Worm (Caenorhabditis elegans) whole organism, mixed stage, embryonic: Measurements from ENCODE around the gene ssq-1.

Experiments used
- M03D4.4 ChIP-seq: sonication (generic microtip); optimal IDR thresholded peaks from 2 replicates; lab custom pipeline; 2017; ENCODE audit warnings: mild to moderate bottlenecking, missing genetic modification characterization, missing compliant biosample characterization
- bed-3 ChIP-seq: fragments of 200-800 bp; sonication (Bioruptor generic); optimal IDR thresholded peaks from 3 replicates; lab custom pipeline; 2018; ENCODE audit warnings: mild to moderate bottlenecking, missing genetic modification characterization, moderate library complexity, missing compliant biosample characterization
- blmp-1 ChIP-seq: fragments of 150-350 bp; optimal IDR thresholded peaks from 2 replicates; lab custom pipeline; 2014; ENCODE audit warnings: missing biosample characterization, missing genetic modification characterization
- ceh-39 ChIP-seq: fragments of 150-350 bp; optimal IDR thresholded peaks from 2 replicates; lab custom pipeline; 2014; ENCODE audit warnings: missing biosample characterization, missing genetic modification characterization
- ceh-43 ChIP-seq: fragments of 200-800 bp; sonication (Bioruptor generic); optimal IDR thresholded peaks from 2 replicates; lab custom pipeline; 2018; ENCODE audit warnings: mild to moderate bottlenecking, missing genetic modification characterization, moderate library complexity, missing compliant biosample characterization
- ceh-83 ChIP-seq: fragments of 200-800 bp; sonication (Bioruptor generic); optimal IDR thresholded peaks from 2 replicates; lab custom pipeline; 2018; ENCODE audit warnings: mild to moderate bottlenecking, missing genetic modification characterization, missing compliant biosample characterization
- ces-1 ChIP-seq: fragments of 150-350 bp; optimal IDR thresholded peaks from 2 replicates; lab custom pipeline; 2014; ENCODE audit warnings: missing biosample characterization, missing genetic modification reagents, missing genetic modification characterization
- cnd-1 ChIP-seq: fragments of 200-800 bp; sonication (Bioruptor generic); optimal IDR thresholded peaks from 2 replicates; lab custom pipeline; 2018; ENCODE audit warnings: mild to moderate bottlenecking, missing genetic modification characterization, missing compliant biosample characterization
- drap-1 ChIP-seq: fragments of 200-800 bp; sonication (Bioruptor generic); optimal IDR thresholded peaks from 3 replicates; lab custom pipeline; 2018; ENCODE audit warnings: mild to moderate bottlenecking, missing genetic modification characterization, missing compliant biosample characterization
- elt-3 ChIP-seq: fragments of 150-350 bp; optimal IDR thresholded peaks from 2 replicates; lab custom pipeline; 2014; ENCODE audit warnings: missing biosample characterization, missing genetic modification characterization
- flh-1 ChIP-seq: fragments of 200-800 bp; sonication (Bioruptor generic); optimal IDR thresholded peaks from 2 replicates; lab custom pipeline; 2018; ENCODE audit warnings: mild to moderate bottlenecking, missing genetic modification characterization, moderate library complexity, missing compliant biosample characterization
- lin-13 ChIP-seq: fragments of 150-350 bp; optimal IDR thresholded peaks from 2 replicates; lab custom pipeline; 2014; ENCODE audit warnings: missing biosample characterization, missing genetic modification characterization
- lin-32 ChIP-seq: fragments of 200-800 bp; sonication (Bioruptor generic); optimal IDR thresholded peaks from 2 replicates; lab custom pipeline; 2018; ENCODE audit warnings: mild to moderate bottlenecking, missing genetic modification characterization, missing compliant biosample characterization
- lsy-2 ChIP-seq: fragments of 150-350 bp; optimal IDR thresholded peaks from 2 replicates; lab custom pipeline; 2014; ENCODE audit warnings: missing biosample characterization, missing genetic modification characterization
- mab-5 ChIP-seq: fragments of 150-350 bp; optimal IDR thresholded peaks from 2 replicates; lab custom pipeline; 2014; ENCODE audit warnings: missing biosample characterization, missing genetic modification characterization
- mep-1 ChIP-seq: fragments of 150-350 bp; optimal IDR thresholded peaks from 2 replicates; lab custom pipeline; 2017; ENCODE audit warnings: missing biosample characterization, missing genetic modification reagents, missing genetic modification characterization, inconsistent platforms
- mls-2 ChIP-seq: sonication (generic microtip); optimal IDR thresholded peaks from 2 replicates; lab custom pipeline; 2016; ENCODE audit warnings: mild to moderate bottlenecking, missing genetic modification characterization, moderate library complexity, missing compliant biosample characterization
- nhr-2 ChIP-seq: fragments of 150-350 bp; optimal IDR thresholded peaks from 2 replicates; lab custom pipeline; 2014; ENCODE audit warnings: missing biosample characterization, missing genetic modification characterization
- nhr-237 ChIP-seq: fragments of 150-350 bp; optimal IDR thresholded peaks from 2 replicates; lab custom pipeline; 2014; ENCODE audit warnings: missing biosample characterization, missing genetic modification characterization
- nhr-28 ChIP-seq: fragments of 150-350 bp; optimal IDR thresholded peaks from 2 replicates; lab custom pipeline; 2014; ENCODE audit warnings: missing biosample characterization, missing genetic modification characterization
- nhr-76 ChIP-seq: sonication (generic microtip); optimal IDR thresholded peaks from 2 replicates; lab custom pipeline; 2017; ENCODE audit warnings: missing biosample characterization, missing genetic modification characterization
- pha-4 ChIP-seq: fragments of 150-350 bp; optimal IDR thresholded peaks from 2 replicates; lab custom pipeline; 2018; ENCODE audit warnings: missing biosample characterization, missing genetic modification reagents, missing genetic modification characterization
- sem-2 ChIP-seq: fragments of 200-800 bp; sonication (Bioruptor generic); optimal IDR thresholded peaks from 2 replicates; lab custom pipeline; 2018; ENCODE audit warnings: mild to moderate bottlenecking, missing genetic modification characterization, missing compliant biosample characterization
- snpc-4 ChIP-seq: fragments of 150-350 bp; optimal IDR thresholded peaks from 2 replicates; lab custom pipeline; 2014; ENCODE audit warnings: missing biosample characterization, missing genetic modification characterization
- sptf-1 ChIP-seq: sonication (generic microtip); optimal IDR thresholded peaks from 2 replicates; lab custom pipeline; 2017; ENCODE audit warnings: mild to moderate bottlenecking, missing genetic modification characterization, moderate library complexity, missing compliant biosample characterization
- tbx-8 ChIP-seq: fragments of 200-800 bp; sonication (Bioruptor generic); optimal IDR thresholded peaks from 2 replicates; lab custom pipeline; 2018; ENCODE audit warnings: mild to moderate bottlenecking, missing genetic modification characterization, moderate library complexity, missing compliant biosample characterization
- unc-120 ChIP-seq: sonication (generic microtip); optimal IDR thresholded peaks from 2 replicates; lab custom pipeline; 2017; ENCODE audit warnings: missing genetic modification characterization, missing compliant biosample characterization; ENCODE audit not compliant: poor library complexity, severe bottlenecking
- unc-39 ChIP-seq: fragments of 150-350 bp; optimal IDR thresholded peaks from 2 replicates; lab custom pipeline; 2014; ENCODE audit warnings: missing biosample characterization, missing genetic modification characterization
- unc-62 ChIP-seq: fragments of 150-350 bp; optimal IDR thresholded peaks from 2 replicates; lab custom pipeline; 2014; ENCODE audit warnings: missing biosample characterization, missing genetic modification reagents, missing genetic modification characterization
- zip-8 ChIP-seq: fragments of 150-350 bp; optimal IDR thresholded peaks from 2 replicates; lab custom pipeline; 2014; ENCODE audit warnings: missing biosample characterization, missing genetic modification characterization
- ztf-11 ChIP-seq: fragments of 150-350 bp; optimal IDR thresholded peaks from 2 replicates; lab custom pipeline; 2014; ENCODE audit warnings: missing biosample characterization, missing genetic modification characterization

ssq-1 gene

DNA sequence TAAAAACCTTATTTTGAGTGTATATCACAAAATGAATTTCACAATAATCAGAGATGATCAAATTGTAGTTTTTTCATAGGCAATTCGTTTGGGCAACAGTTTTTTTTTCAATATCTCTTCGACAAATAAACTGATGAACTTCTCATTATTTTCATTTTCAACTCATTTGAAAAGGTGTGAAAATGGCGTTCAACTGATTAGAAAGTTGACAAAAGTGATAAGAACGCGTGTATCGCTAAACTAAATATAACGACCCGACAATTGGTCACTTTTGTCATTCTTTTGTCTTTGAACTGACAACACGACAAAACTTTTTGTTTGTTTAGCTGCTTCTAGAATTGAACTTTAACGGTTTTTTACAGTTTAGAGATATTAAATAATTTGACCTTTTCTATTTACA, 2.6 kb downstream of the ssq-1 start:
- TF ChIP-seq flh-1 (GFP tag; lab: Kevin White, UChicago) (no peak), pha-4 (tag; lab: Kevin White, UChicago) (no peak), sptf-1 (no peak), drap-1 (GFP tag; lab: Kevin White, UChicago) (no peak), elt-3 (tag; lab: Kevin White, UChicago) (no peak), nhr-237 (no peak), unc-62 (GFP tag; lab: Kevin White, UChicago) (no peak), nhr-28 (tag; lab: Kevin White, UChicago) (no peak), mls-2 (no peak), tbx-8 (no peak)

- TF ChIP-seq ces-1 (GFP tag; lab: Kevin White, UChicago), result no peak
- no peak for TF ChIP-seq sptf-1
- no peak for TF ChIP-seq ztf-11 (tag; lab: Kevin White, UChicago)
- TF ChIP-seq unc-120 (tag; lab: Kevin White, UChicago), result no peak
- TF ChIP-seq blmp-1 (tag; lab: Kevin White, UChicago), result no peak
- no peak for TF ChIP-seq snpc-4
- no peak for TF ChIP-seq cnd-1 (tag; lab: Kevin White, UChicago)
- no peak for TF ChIP-seq drap-1 (GFP tag; lab: Kevin White, UChicago)
- no peak for TF ChIP-seq lin-32
- TF ChIP-seq mep-1 (tag; lab: Kevin White, UChicago), result no peak
Observed at ce11 chrIV:9855712-9856111, 3.4 kb downstream of the ssq-1 start, which contains the start of gene K07F5.12. Gene K07F5.12 (plus strand): TSS chrIV:9856012.

- TF ChIP-seq zip-8 (tag; lab: Kevin White, UChicago) (no peak), lsy-2 (peak; percentile 21), pha-4 (tag; lab: Kevin White, UChicago) (no peak), mep-1 (tag; lab: Kevin White, UChicago) (peak; percentile 64), ceh-39 (peak; percentile 67)
- TF ChIP-seq, all 35 proteins: peak for 3
Observed at ce11 chrIV:9857952-9858488, 5.7 kb downstream of the ssq-1 start, which contains the start of gene npp-1. Gene npp-1 (plus strand): TSS chrIV:9858488.

ce11 chrIV:9858970-9859369, 6.6 kb downstream of the ssq-1 start:
- no peak for TF ChIP-seq unc-120 (tag; lab: Kevin White, UChicago)
- no peak for TF ChIP-seq nhr-2 (tag; lab: Kevin White, UChicago)
- TF ChIP-seq pha-4 (tag; lab: Kevin White, UChicago), result no peak
- TF ChIP-seq bed-3 (GFP tag; lab: Kevin White, UChicago), result no peak
- no peak for TF ChIP-seq nhr-28 (tag; lab: Kevin White, UChicago)
- TF ChIP-seq ceh-43 (GFP tag; lab: Kevin White, UChicago), result no peak
- TF ChIP-seq elt-3 (tag; lab: Kevin White, UChicago), result no peak
- no peak for TF ChIP-seq ztf-11 (tag; lab: Kevin White, UChicago)
- no peak for TF ChIP-seq lin-13
- TF ChIP-seq ces-1 (GFP tag; lab: Kevin White, UChicago), result no peak

DNA sequence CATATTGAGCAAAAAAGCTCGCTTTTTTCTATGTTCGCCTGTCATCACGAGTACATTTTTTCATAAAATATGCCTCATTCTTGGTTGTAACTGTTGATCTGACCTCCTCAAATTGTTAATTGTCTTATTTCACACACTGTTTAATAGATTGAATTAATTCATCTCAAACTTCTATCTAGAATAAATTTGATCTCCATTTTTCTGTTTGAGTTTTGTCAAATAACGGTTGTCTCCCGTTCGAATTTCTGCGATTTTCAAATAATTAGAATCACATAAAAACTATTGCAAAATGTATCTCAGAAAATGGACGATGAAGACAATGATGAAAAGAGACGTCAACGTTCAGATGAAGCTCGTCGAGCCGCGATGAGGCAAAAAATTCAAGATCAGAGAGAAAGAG, 9.6 kb downstream of the ssq-1 start, which contains the start of gene K07F5.14:
K07F5.14 (plus strand) TSS at position 301 of the 400 bp plus-strand sequence.
- TF ChIP-seq sem-2 (GFP tag; lab: Kevin White, UChicago), result no peak
- TF ChIP-seq drap-1 (GFP tag; lab: Kevin White, UChicago), result no peak
- TF ChIP-seq unc-39, result no peak
- TF ChIP-seq mep-1 (tag; lab: Kevin White, UChicago), result no peak
- TF ChIP-seq mab-5 (tag; lab: Kevin White, UChicago), result no peak
- TF ChIP-seq unc-62 (GFP tag; lab: Kevin White, UChicago), result no peak
- no peak for TF ChIP-seq sptf-1
- TF ChIP-seq ceh-39, result no peak
- TF ChIP-seq ztf-11 (tag; lab: Kevin White, UChicago), result no peak
- TF ChIP-seq snpc-4, result no peak
- no peak for TF ChIP-seq nhr-76 (tag; lab: Kevin White, UChicago)
- no peak for TF ChIP-seq ces-1 (GFP tag; lab: Kevin White, UChicago)
- no peak for TF ChIP-seq blmp-1 (tag; lab: Kevin White, UChicago)
- TF ChIP-seq ceh-43 (GFP tag; lab: Kevin White, UChicago), result no peak
- no peak for TF ChIP-seq lsy-2
- no peak for TF ChIP-seq ceh-83 (GFP tag; lab: Kevin White, UChicago)
- TF ChIP-seq M03D4.4, result no peak
- TF ChIP-seq nhr-2 (tag; lab: Kevin White, UChicago), result no peak
- no peak for TF ChIP-seq mls-2
- TF ChIP-seq elt-3 (tag; lab: Kevin White, UChicago), result no peak
